Fruit fly (Drosophila melanogaster): ENCODE results near the gene CG2519.

CG2519 gene

DNA sequence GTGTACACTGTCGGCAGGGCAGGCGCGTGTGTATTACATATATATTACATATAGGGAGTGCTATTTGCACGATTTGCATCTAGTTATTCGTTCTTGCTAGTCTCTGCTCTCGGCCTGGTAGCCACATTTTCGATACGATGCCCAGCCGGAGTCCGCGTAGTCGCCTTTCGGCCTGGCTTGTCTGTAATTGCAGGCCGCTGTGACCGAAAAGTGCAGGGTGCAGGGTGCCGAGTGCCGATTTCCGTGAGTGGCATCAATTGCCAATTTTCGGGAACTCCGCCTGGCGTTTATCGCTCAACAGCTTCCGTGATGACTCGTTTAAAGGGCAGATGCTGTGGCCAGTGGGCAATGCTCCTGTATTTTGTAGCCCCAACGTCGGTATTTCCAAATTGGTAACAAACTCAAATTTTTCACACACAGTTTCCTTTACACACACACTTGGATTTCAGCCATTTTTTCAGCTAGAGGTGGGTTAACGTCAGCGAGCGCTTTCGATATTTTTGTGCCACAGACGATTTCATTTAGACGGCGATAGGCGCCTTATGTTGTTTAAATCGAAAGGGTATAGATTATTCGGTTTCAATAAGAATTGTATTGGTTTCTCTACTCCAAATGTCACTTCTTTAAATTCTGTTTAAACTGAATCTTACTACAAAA lies 40.4 kb upstream of the CG2519 start, which contains the start of gene CG2926 (continued):
- TF ChIP-seq NC2β (GFP tag; optimal IDR thresholded peaks at IDR 0.05) (peak; percentile 34), CG30020 (tag; optimal IDR thresholded peaks at IDR 0.05) (peak; percentile 81), sug (tag; optimal IDR thresholded peaks at IDR 0.05) (no peak), CG2120 (GFP tag; optimal IDR thresholded peaks at IDR 0.05) (peak; percentile 68), phol (tag; optimal IDR thresholded peaks at IDR 0.05) (peak; percentile 97), CG7963 (GFP tag; IDR thresholded peaks at IDR 0.05; ENCODE audit: partially characterized antibody) (peak; percentile 88), Doc2 (GFP tag; IDR thresholded peaks at IDR 0.05) (no peak), CG8290 (GFP tag; optimal IDR thresholded peaks at IDR 0.05) (no peak), CG8290 (tag; optimal IDR thresholded peaks at IDR 0.05) (no peak), insv (GFP tag; optimal IDR thresholded peaks at IDR 0.05) (peak in 1 of 2 experiments; percentile 48), CG5180 (GFP tag; optimal IDR thresholded peaks at IDR 0.05) (no peak), HmgD (GFP tag; optimal IDR thresholded peaks at IDR 0.05) (peak; percentile 41), gsb-n (tag; optimal IDR thresholded peaks at IDR 0.05) (no peak), sob (GFP tag; IDR thresholded peaks at IDR 0.05) (peak; percentile 55; the same call in 1 of the 2 replicates), cg (GFP tag; optimal IDR thresholded peaks at IDR 0.05) (peak; percentile 75), Sox102F (GFP tag; optimal IDR thresholded peaks at IDR 0.05) (no peak), CG15514 (GFP tag; optimal IDR thresholded peaks at IDR 0.05) (peak; percentile 63), CG14441 (GFP tag; IDR thresholded peaks at IDR 0.05) (0 out of 2 replicates have a peak, but pooled peaks have one; percentile 18), CG13424 (tag; optimal IDR thresholded peaks at IDR 0.05) (no peak), twi (tag; optimal IDR thresholded peaks at IDR 0.05) (no peak), CG16863 (GFP tag; optimal IDR thresholded peaks at IDR 0.05) (no peak), unpg (GFP tag; optimal IDR thresholded peaks at IDR 0.05) (no peak), ERR (GFP tag; optimal IDR thresholded peaks at IDR 0.05) (no peak), CG8944 (GFP tag; optimal IDR thresholded peaks at IDR 0.05) (peak; percentile 9), Ptx1 (GFP tag; IDR thresholded peaks at IDR 0.05) (peak; percentile 51), CG13894 (tag; optimal IDR thresholded peaks at IDR 0.05) (no peak), chinmo (GFP tag; IDR thresholded peaks at IDR 0.05; ENCODE audit: partially characterized antibody) (peak; percentile 87; the same call in 3 of the 4 replicates), Gug (GFP tag; IDR thresholded peaks at IDR 0.05) (peak; percentile 75; the same call in 2 of the 4 replicates), cad (GFP tag; optimal IDR thresholded peaks at IDR 0.05) (no peak), hth (optimal IDR thresholded peaks at IDR 0.05) (no peak), CG11723 (GFP tag; optimal IDR thresholded peaks at IDR 0.05) (no peak), luna (GFP tag; optimal IDR thresholded peaks at IDR 0.05) (no peak), bowl (GFP tag; IDR thresholded peaks at IDR 0.05) (no peak), dysf (GFP tag; IDR thresholded peaks at IDR 0.05) (peak; percentile 45; the same call in 1 of the 3 replicates), CG6175 (GFP tag; IDR thresholded peaks at IDR 0.05) (no peak), sc (optimal IDR thresholded peaks at IDR 0.05) (no peak), sc (GFP tag; optimal IDR thresholded peaks at IDR 0.05) (no peak), Taf1 (GFP tag; IDR thresholded peaks at IDR 0.05) (no peak), CG12659 (GFP tag; optimal IDR thresholded peaks at IDR 0.05) (peak; percentile 62), ap (GFP tag; IDR thresholded peaks at IDR 0.05) (no peak), Nf-YA (GFP tag; IDR thresholded peaks at IDR 0.05) (no peak), CG15269 (tag; optimal IDR thresholded peaks at IDR 0.05) (no peak), Dip2 (GFP tag; IDR thresholded peaks at IDR 0.05) (no peak), CG3163 (GFP tag; optimal IDR thresholded peaks at IDR 0.05) (peak; percentile 31), CG17385 (GFP tag; optimal IDR thresholded peaks at IDR 0.05) (no peak), maf-S (GFP tag; optimal IDR thresholded peaks at IDR 0.05) (peak; percentile 20), CG13123 (GFP tag; optimal IDR thresholded peaks at IDR 0.05) (no peak), chm (GFP tag; IDR thresholded peaks at IDR 0.05) (peak; percentile 55), CG2199 (GFP tag; IDR thresholded peaks at IDR 0.05) (no peak), pros (GFP tag; optimal IDR thresholded peaks at IDR 0.05) (no peak), cas (GFP tag; IDR thresholded peaks at IDR 0.05) (no peak), Dbx (GFP tag; IDR thresholded peaks at IDR 0.05) (peak; percentile 62)

All from whole organism, embryonic.